Worm (Caenorhabditis elegans): Measurements from ENCODE around the gene max-1.

DNA sequence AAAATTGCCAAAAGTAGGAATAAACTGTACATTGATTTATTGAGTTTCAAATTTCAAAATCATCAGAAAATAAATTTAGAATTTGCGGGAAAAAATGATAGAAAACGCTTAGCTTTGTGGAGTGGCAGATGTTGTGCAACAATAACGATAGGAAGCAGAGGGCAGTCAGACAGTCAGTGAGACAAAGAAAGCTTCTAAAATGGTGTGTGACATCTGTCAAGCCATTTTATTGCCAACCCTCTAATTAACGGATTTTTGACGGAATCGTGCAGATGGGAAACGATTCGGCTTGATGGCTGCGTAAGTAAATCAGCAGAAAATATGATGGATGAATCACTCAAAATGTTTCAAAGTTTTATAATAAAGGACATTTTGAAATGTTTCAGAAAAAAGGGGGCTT is at the start of gene max-1:
- TF ChIP-seq ama-1 (optimal IDR thresholded peaks at IDR 0.05), result no peak
- TF ChIP-seq ttx-3 (tag; optimal IDR thresholded peaks at IDR 0.05), result no peak
- TF ChIP-seq elt-4 (tag; optimal IDR thresholded peaks at IDR 0.05), result no peak
- no peak for TF ChIP-seq fax-1 (tag; optimal IDR thresholded peaks at IDR 0.05)
- TF ChIP-seq gmeb-2 (tag; optimal IDR thresholded peaks at IDR 0.05), result no peak
- no peak for TF ChIP-seq hlh-13 (GFP tag; optimal IDR thresholded peaks at IDR 0.05)
- TF ChIP-seq npax-4 (tag; optimal IDR thresholded peaks at IDR 0.05), result no peak
- TF ChIP-seq ahr-1 (tag; optimal IDR thresholded peaks at IDR 0.05), result no peak
- no peak for TF ChIP-seq tbx-7 (tag; optimal IDR thresholded peaks at IDR 0.05)
- no peak for TF ChIP-seq sox-2 (GFP tag; IDR thresholded peaks at IDR 0.05)
- TF ChIP-seq C08G9.2 (tag; optimal IDR thresholded peaks at IDR 0.05), result no peak
- no peak for TF ChIP-seq nhr-11 (tag; optimal IDR thresholded peaks at IDR 0.05)
- TF ChIP-seq pag-3 (tag; optimal IDR thresholded peaks at IDR 0.05; ENCODE audit: borderline replicate concordance), result no peak
